Worm (Caenorhabditis elegans): ENCODE results near the gene abu-13.

Gene abu-13

ce11 chrIII:6988060-6988459 is 42.4 kb upstream of the abu-13 start (continued):
- peak; percentile 42 for TF ChIP-seq nhr-47 (tag; optimal IDR thresholded peaks at IDR 0.05)
- TF ChIP-seq efl-3 (GFP tag; optimal IDR thresholded peaks at IDR 0.05): no peak
- no peak for TF ChIP-seq ceh-63 (GFP tag; optimal IDR thresholded peaks at IDR 0.05)
- TF ChIP-seq lin-39 (tag; optimal IDR thresholded peaks at IDR 0.05): peak; percentile 86
- TF ChIP-seq efl-1 (optimal IDR thresholded peaks at IDR 0.05): peak; percentile 11 to 35
- no peak for TF ChIP-seq efl-1 (GFP tag; optimal IDR thresholded peaks at IDR 0.05 in 1 of 2)
- peak; percentile 61 for TF ChIP-seq mef-2 (tag; optimal IDR thresholded peaks at IDR 0.05)
- no peak for TF ChIP-seq unc-30 (tag; optimal IDR thresholded peaks at IDR 0.05)
- TF ChIP-seq isw-1 (GFP tag; IDR thresholded peaks at IDR 0.05): no peak
- peak; percentile 39 for TF ChIP-seq ztf-4 (tag; optimal IDR thresholded peaks at IDR 0.05)
- TF ChIP-seq fkh-8 (tag; optimal IDR thresholded peaks at IDR 0.05): no peak
- peak; percentile 30 for TF ChIP-seq xbp-1 (tag; optimal IDR thresholded peaks at IDR 0.05)
- no peak for TF ChIP-seq pax-3 (tag; optimal IDR thresholded peaks at IDR 0.05)
- TF ChIP-seq blmp-1 (tag; optimal IDR thresholded peaks at IDR 0.05): no peak
- TF ChIP-seq unc-98 (GFP tag; IDR thresholded peaks at IDR 0.05): no peak
- no peak for TF ChIP-seq hlh-17 (GFP tag; optimal IDR thresholded peaks at IDR 0.05; ENCODE audit: borderline replicate concordance)
- no peak for TF ChIP-seq sox-4 (tag; optimal IDR thresholded peaks at IDR 0.05)
- no peak for TF ChIP-seq nhr-84 (tag; optimal IDR thresholded peaks at IDR 0.05)
- TF ChIP-seq tbx-2 (tag; optimal IDR thresholded peaks at IDR 0.05): peak; percentile 57
- peak; percentile 18 for TF ChIP-seq mep-1 (tag; optimal IDR thresholded peaks at IDR 0.05)
- TF ChIP-seq C04F5.9 (tag; optimal IDR thresholded peaks at IDR 0.05): peak; percentile 75
- peak; percentile 57 for TF ChIP-seq dsc-1 (tag; optimal IDR thresholded peaks at IDR 0.05)
- no peak for TF ChIP-seq lin-15B (tag; optimal IDR thresholded peaks at IDR 0.05)
- no peak for TF ChIP-seq egl-27 (tag; optimal IDR thresholded peaks at IDR 0.05)
- TF ChIP-seq snpc-4 (tag; optimal IDR thresholded peaks at IDR 0.05): no peak
- peak; percentile 84 for TF ChIP-seq nhr-19 (GFP tag; conservative IDR thresholded peaks at IDR 0.05)
- TF ChIP-seq sptf-1 (tag; optimal IDR thresholded peaks at IDR 0.05): no peak
- TF ChIP-seq elt-2 (tag; optimal IDR thresholded peaks at IDR 0.05): no peak
- no peak for TF ChIP-seq C34B4.2 (tag; optimal IDR thresholded peaks at IDR 0.05)
- no peak for TF ChIP-seq nhr-85 (tag)
- TF ChIP-seq lin-14 (GFP tag; optimal IDR thresholded peaks at IDR 0.05): peak; percentile 88

- TF ChIP-seq C04F5.9 (tag; optimal IDR thresholded peaks at IDR 0.05) (peak; percentile 84), isw-1 (GFP tag; IDR thresholded peaks at IDR 0.05) (peak; percentile 23; the same call in 1 of the 2 replicates), nhr-19 (GFP tag; conservative IDR thresholded peaks at IDR 0.05) (peak; percentile 42)
These were observed 39.4 kb upstream of the abu-13 start for ce11 chrIII:6985125-6985524.

ce11 chrIII:6981989-6982553 is 36.4 kb upstream of the abu-13 start, which contains the start of gene F31E3.6:
Gene F31E3.6 (plus strand): TSS chrIII:6982081.
- peak in 1 of 2 experiments; percentile 53 for TF ChIP-seq lsy-2 (tag; optimal IDR thresholded peaks at IDR 0.05)
- peak; percentile 43 for TF ChIP-seq grh-1 (GFP tag; IDR thresholded peaks at IDR 0.05)
- peak; percentile 67 for TF ChIP-seq ceh-88 (GFP tag; IDR thresholded peaks at IDR 0.05)
- peak; percentile 57 for TF ChIP-seq isw-1 (GFP tag; IDR thresholded peaks at IDR 0.05)
- peak; percentile 99 for TF ChIP-seq C04F5.9 (tag; optimal IDR thresholded peaks at IDR 0.05)
- TF ChIP-seq nhr-19 (GFP tag; conservative IDR thresholded peaks at IDR 0.05): peak; percentile 63

DNA sequence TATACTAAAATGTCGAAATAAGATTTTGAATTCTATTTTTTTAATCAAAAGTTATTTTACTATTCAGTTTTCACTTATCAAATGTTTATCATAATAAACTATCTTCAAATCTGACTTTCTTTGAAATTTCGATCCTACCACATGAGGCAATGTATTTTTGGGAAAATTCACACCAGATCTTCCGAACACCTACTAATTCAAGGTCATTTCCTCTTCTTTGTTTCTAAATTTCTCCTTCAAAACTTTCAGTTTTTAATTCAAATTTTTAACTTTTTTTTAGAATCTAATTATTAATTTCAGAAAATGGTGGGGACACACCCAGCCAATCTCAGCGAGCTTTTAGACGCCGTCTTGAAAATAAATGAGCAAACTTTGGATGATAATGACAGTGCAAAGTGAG is 33.9 kb upstream of the abu-13 start, which contains the start of gene ceh-20:
Gene ceh-20 (plus strand): TSS at position 301 of the 400 bp plus-strand sequence.
- TF ChIP-seq sup-37 (GFP tag; optimal IDR thresholded peaks at IDR 0.05) (no peak), irx-1 (tag; optimal IDR thresholded peaks at IDR 0.05) (no peak), jun-1 (tag; optimal IDR thresholded peaks at IDR 0.05) (no peak), xbp-1 (tag; optimal IDR thresholded peaks at IDR 0.05) (no peak), rnt-1 (tag; optimal IDR thresholded peaks at IDR 0.05) (no peak), F16B12.6 (tag; optimal IDR thresholded peaks at IDR 0.05) (no peak), lsy-2 (tag; optimal IDR thresholded peaks at IDR 0.05) (no peak), ceh-82 (tag; optimal IDR thresholded peaks at IDR 0.05) (no peak)

All from whole organism, L1 larva.